Fruit fly (Drosophila melanogaster): ENCODE data around the gene CG15747.
A peak's percentile ranks its signal among the peaks of the same experiment; 100 is the strongest.

The CG15747 gene

DNA sequence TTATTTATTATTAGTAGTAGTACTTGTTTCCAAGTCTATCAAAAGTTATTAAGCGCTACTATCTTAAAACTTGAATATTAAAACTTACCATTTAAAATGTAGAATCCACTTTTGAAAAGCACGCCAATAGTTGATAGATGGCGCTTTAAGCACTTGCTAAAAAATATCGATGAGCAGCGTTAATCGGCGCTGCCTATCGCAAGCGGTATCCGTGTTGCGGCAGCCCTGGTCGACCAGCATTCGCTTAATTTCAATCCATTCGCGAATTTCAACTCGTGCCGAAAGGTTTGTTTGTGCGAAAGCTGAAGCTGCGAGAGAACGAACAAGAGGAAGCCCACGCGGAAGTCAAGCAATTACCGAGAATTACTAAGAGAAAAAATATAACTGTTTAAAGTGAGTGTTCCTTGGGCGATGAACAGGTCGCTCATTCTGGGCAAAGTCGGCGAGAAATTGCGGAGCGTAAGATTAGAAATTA is 8.5 kb upstream of the CG15747 start, which contains the start of gene Prx2:
Gene Prx2, plus strand, starts transcription at position 253 of the 475 bp plus-strand sequence.
- peak; percentile 13 for TF ChIP-seq nmo (GFP tag; optimal IDR thresholded peaks at IDR 0.05)
- no peak for TF ChIP-seq bsh (GFP tag; optimal IDR thresholded peaks at IDR 0.05)
- no peak for TF ChIP-seq kni (GFP tag; optimal IDR thresholded peaks at IDR 0.05)
- TF ChIP-seq HmgZ (tag; optimal IDR thresholded peaks at IDR 0.05): peak; percentile 54
- no peak for TF ChIP-seq btn (GFP tag; optimal IDR thresholded peaks at IDR 0.05)
- TF ChIP-seq Rfx (GFP tag; IDR thresholded peaks at IDR 0.05): peak; percentile 68
- TF ChIP-seq CG2199 (GFP tag; IDR thresholded peaks at IDR 0.05): no peak
- no peak for TF ChIP-seq CG10462 (GFP tag; optimal IDR thresholded peaks at IDR 0.05)
- TF ChIP-seq CG15601 (tag; optimal IDR thresholded peaks at IDR 0.05): no peak
- TF ChIP-seq HHEX (GFP tag; optimal IDR thresholded peaks at IDR 0.05): peak; percentile 11
- no peak for TF ChIP-seq Tbp (GFP tag; optimal IDR thresholded peaks at IDR 0.05)
- peak; percentile 13 for TF ChIP-seq scrt (GFP tag; optimal IDR thresholded peaks at IDR 0.05)
- peak; percentile 18 for TF ChIP-seq luna (GFP tag; optimal IDR thresholded peaks at IDR 0.05)
- no peak for TF ChIP-seq Sox100B (GFP tag; optimal IDR thresholded peaks at IDR 0.05)
- TF ChIP-seq CG10654 (GFP tag; optimal IDR thresholded peaks at IDR 0.05): no peak
- TF ChIP-seq ato (GFP tag; IDR thresholded peaks at IDR 0.05; ENCODE audit: partially characterized antibody): peak; percentile 47; the same call in 1 of the 2 replicates
- peak; percentile 16 for TF ChIP-seq CG30403 (GFP tag; optimal IDR thresholded peaks at IDR 0.05)
- peak; percentile 1 for TF ChIP-seq pho (GFP tag; optimal IDR thresholded peaks at IDR 0.05)
- TF ChIP-seq NFAT (GFP tag; IDR thresholded peaks at IDR 0.05): peak; percentile 63; the same call in 1 of the 2 replicates
- TF ChIP-seq NC2β (GFP tag; optimal IDR thresholded peaks at IDR 0.05): no peak
- TF ChIP-seq Dfd (GFP tag; optimal IDR thresholded peaks at IDR 0.05): no peak
- no peak for TF ChIP-seq Taf1 (GFP tag; IDR thresholded peaks at IDR 0.05)
- TF ChIP-seq caup (GFP tag; optimal IDR thresholded peaks at IDR 0.05; ENCODE audit: severe bottlenecking): peak; percentile 29
- no peak for TF ChIP-seq unpg (GFP tag; optimal IDR thresholded peaks at IDR 0.05)
- no peak for TF ChIP-seq CG3995 (GFP tag; optimal IDR thresholded peaks at IDR 0.05)
- no peak for TF ChIP-seq CG11695 (GFP tag; IDR thresholded peaks at IDR 0.05)
- TF ChIP-seq Hey (tag; optimal IDR thresholded peaks at IDR 0.05): no peak
- TF ChIP-seq CG16779 (GFP tag; IDR thresholded peaks at IDR 0.05): no peak
- no peak for TF ChIP-seq CG31441 (GFP tag; IDR thresholded peaks at IDR 0.05)
- peak; percentile 71 for TF ChIP-seq CG16813 (GFP tag; IDR thresholded peaks at IDR 0.05; ENCODE audit: partially characterized antibody)
- no peak for TF ChIP-seq sc (optimal IDR thresholded peaks at IDR 0.05)
- no peak for TF ChIP-seq sc (GFP tag; optimal IDR thresholded peaks at IDR 0.05)
- peak; percentile 7 for TF ChIP-seq Nf-YC (tag; optimal IDR thresholded peaks at IDR 0.05)
- peak; percentile 67 for TF ChIP-seq CG34224 (GFP tag; IDR thresholded peaks at IDR 0.05; ENCODE audit: partially characterized antibody)
- TF ChIP-seq bigmax (GFP tag; optimal IDR thresholded peaks at IDR 0.05): no peak
- no peak for TF ChIP-seq CG16863 (GFP tag; optimal IDR thresholded peaks at IDR 0.05)
- no peak for TF ChIP-seq CG1647 (GFP tag; optimal IDR thresholded peaks at IDR 0.05)
- TF ChIP-seq CG9437 (GFP tag; optimal IDR thresholded peaks at IDR 0.05): no peak
- no peak for TF ChIP-seq TFAM (GFP tag; optimal IDR thresholded peaks at IDR 0.05)
- TF ChIP-seq Ets97D (GFP tag; optimal IDR thresholded peaks at IDR 0.05): peak; percentile 72
- no peak for TF ChIP-seq CG11696 (GFP tag; IDR thresholded peaks at IDR 0.05)
- TF ChIP-seq CG17568 (GFP tag; optimal IDR thresholded peaks at IDR 0.05): no peak
- TF ChIP-seq CG17186 (GFP tag; optimal IDR thresholded peaks at IDR 0.05): peak; percentile 11
- no peak for TF ChIP-seq Chrac-16 (GFP tag; optimal IDR thresholded peaks at IDR 0.05)
- TF ChIP-seq CG12219 (GFP tag; optimal IDR thresholded peaks at IDR 0.05): no peak
- no peak for TF ChIP-seq nerfin-1 (tag; optimal IDR thresholded peaks at IDR 0.05)
- TF ChIP-seq CG1792 (GFP tag; optimal IDR thresholded peaks at IDR 0.05): no peak
- TF ChIP-seq Stat92E (GFP tag; optimal IDR thresholded peaks at IDR 0.05): no peak
- TF ChIP-seq CrebB (tag; optimal IDR thresholded peaks at IDR 0.05): no peak
- no peak for TF ChIP-seq CG12744 (GFP tag; optimal IDR thresholded peaks at IDR 0.05)
- TF ChIP-seq tx (GFP tag; optimal IDR thresholded peaks at IDR 0.05): no peak
